Fruit fly (Drosophila melanogaster) whole organism, adult: ENCODE results near the gene CG32365.

Experiments used
- CG11617 ChIP-seq: fragments of 200-800 bp; sonication (Bioruptor generic); optimal IDR thresholded peaks from 2 replicates; lab custom pipeline; 2017; ENCODE audit warnings: mild to moderate bottlenecking, missing biosample characterization, missing genetic modification reagents, missing genetic modification characterization
- CG12768 ChIP-seq: fragments of 200-800 bp; sonication (Bioruptor generic); optimal IDR thresholded peaks from 2 replicates; lab custom pipeline; 2017; ENCODE audit warnings: missing biosample characterization, missing genetic modification characterization, mild to moderate bottlenecking, moderate library complexity, missing genetic modification reagents
- CG1620 ChIP-seq: fragments of 200-800 bp; sonication (Bioruptor generic); optimal IDR thresholded peaks from 2 replicates; lab custom pipeline; 2016; ENCODE audit warnings: missing biosample characterization, missing genetic modification characterization
- CG5204 ChIP-seq: fragments of 200-800 bp; sonication (Bioruptor generic); optimal IDR thresholded peaks from 2 replicates; lab custom pipeline; 2016; ENCODE audit warnings: missing biosample characterization, missing genetic modification characterization
- Clk ChIP-seq: fragments of 200-800 bp; sonication (Bioruptor generic); optimal IDR thresholded peaks from 2 replicates; lab custom pipeline; 2017; ENCODE audit warnings: missing biosample characterization, missing genetic modification characterization
- Crg-1 ChIP-seq: fragments of 200-800 bp; sonication (Bioruptor generic); optimal IDR thresholded peaks from 2 replicates; lab custom pipeline; 2016; ENCODE audit warnings: missing biosample characterization, missing genetic modification characterization
- bab1 ChIP-seq: fragments of 200-800 bp; sonication (Bioruptor generic); optimal IDR thresholded peaks from 3 replicates; lab custom pipeline; 2019; ENCODE audit warnings: missing biosample characterization, mild to moderate bottlenecking, missing genetic modification characterization, moderate library complexity
- kay ChIP-seq: fragments of 200-800 bp; sonication (Bioruptor generic); peaks from one replicate; lab custom pipeline; 2016; ENCODE audit warnings: missing biosample characterization, missing genetic modification characterization, borderline replicate concordance
- ovo ChIP-seq: fragments of 200-800 bp; sonication (Bioruptor generic); optimal IDR thresholded peaks from 2 replicates; lab custom pipeline; 2016; ENCODE audit warnings: missing biosample characterization, missing genetic modification characterization
- tj ChIP-seq: fragments of 200-800 bp; sonication (Bioruptor generic); optimal IDR thresholded peaks from 3 replicates; lab custom pipeline; 2017; ENCODE audit warnings: missing biosample characterization, mild to moderate bottlenecking, missing genetic modification characterization, moderate library complexity

- no peak for TF ChIP-seq Clk (GFP tag; lab: Kevin White, UChicago)
- TF ChIP-seq kay, result no peak
- TF ChIP-seq ovo (GFP tag; lab: Kevin White, UChicago), result no peak
- TF ChIP-seq bab1, result no peak
- no peak for TF ChIP-seq CG12768 (GFP tag; lab: Kevin White, UChicago)
- no peak for TF ChIP-seq CG1620 (GFP tag; lab: Kevin White, UChicago)
- TF ChIP-seq CG11617, result no peak
- no peak for TF ChIP-seq Crg-1
- TF ChIP-seq CG5204 (GFP tag; lab: Kevin White, UChicago), result no peak
- no peak for TF ChIP-seq tj (GFP tag; lab: Kevin White, UChicago)
These were observed 24.8 kb upstream of the CG32365 start for dm6 chr3L:7844016-7844415.
